Fruit fly (Drosophila melanogaster) whole organism, embryonic: ENCODE results near the gene MsrA.

ENCODE experiments used
- CG10565 ChIP-seq: fragments of 200-800 bp; sonication (Bioruptor generic); optimal IDR thresholded peaks from 3 replicates; lab custom pipeline; 2016; ENCODE audit warnings: missing biosample characterization, mild to moderate bottlenecking, missing genetic modification characterization
- CG10654 ChIP-seq: fragments of 200-800 bp; sonication (Bioruptor generic); optimal IDR thresholded peaks from 2 replicates; lab custom pipeline; 2016; ENCODE audit warnings: missing biosample characterization, missing genetic modification characterization
- CG13287 ChIP-seq: fragments of 200-800 bp; sonication (Bioruptor generic); IDR thresholded peaks from 2 replicates; pipeline ENCODE4 v1.3.6; 2022; ENCODE audit warnings: missing biosample characterization, missing genetic modification characterization; ENCODE audit not compliant: partially characterized antibody
- CG13296 ChIP-seq: fragments of 200-800 bp; sonication (Bioruptor generic); optimal IDR thresholded peaks from 3 replicates; lab custom pipeline; 2018; ENCODE audit warnings: missing biosample characterization, mild to moderate bottlenecking, missing genetic modification characterization
- CG17186 ChIP-seq: fragments of 200-800 bp; sonication (Bioruptor generic); optimal IDR thresholded peaks from 3 replicates; lab custom pipeline; 2017; ENCODE audit warnings: missing biosample characterization, missing genetic modification reagents, missing genetic modification characterization
- CG17802 ChIP-seq: fragments of 200-800 bp; sonication (Bioruptor generic); optimal IDR thresholded peaks from 2 replicates; lab custom pipeline; 2018; ENCODE audit warnings: missing biosample characterization, mild to moderate bottlenecking, missing genetic modification characterization, moderate library complexity
- CG2199 ChIP-seq: fragments of 200-800 bp; sonication (Bioruptor generic); IDR thresholded peaks from 3 replicates; pipeline ENCODE4 v1.3.6; 2022; ENCODE audit warnings: missing biosample characterization, missing genetic modification characterization
- CG2678 ChIP-seq: fragments of 200-800 bp; sonication (Bioruptor generic); optimal IDR thresholded peaks from 3 replicates; lab custom pipeline; 2019; ENCODE audit warnings: missing biosample characterization, mild to moderate bottlenecking, missing genetic modification characterization, moderate library complexity
- CG32767 ChIP-seq: fragments of 200-800 bp; sonication (Bioruptor generic); IDR thresholded peaks from 2 replicates; pipeline ENCODE4 v1.3.6; 2022; ENCODE audit warnings: missing biosample characterization, missing genetic modification characterization
- CG34376 ChIP-seq: fragments of 200-800 bp; sonication (Bioruptor generic); optimal IDR thresholded peaks from 2 replicates; lab custom pipeline; 2018; ENCODE audit warnings: missing biosample characterization, mild to moderate bottlenecking, missing genetic modification characterization
- CG5180 ChIP-seq: fragments of 200-800 bp; sonication (Bioruptor generic); optimal IDR thresholded peaks from 3 replicates; lab custom pipeline; 2017; ENCODE audit warnings: missing biosample characterization, missing genetic modification characterization, mild to moderate bottlenecking, moderate library complexity, missing genetic modification reagents
- CG6254 ChIP-seq: fragments of 200-800 bp; sonication (Bioruptor generic); optimal IDR thresholded peaks from 3 replicates; lab custom pipeline; 2017; ENCODE audit warnings: mild to moderate bottlenecking, missing biosample characterization, missing genetic modification reagents, missing genetic modification characterization
- CG8290 ChIP-seq, 3 experiments: fragments of 200-800 bp; sonication (Bioruptor generic); optimal IDR thresholded peaks; 2 replicates each; lab custom pipeline; 2016 to 2019; ENCODE audit warnings: missing biosample characterization in 3 of 3, missing genetic modification characterization in 3 of 3, mild to moderate bottlenecking in 2 of 3, moderate library complexity in 1 of 3
- CG9437 ChIP-seq: fragments of 200-800 bp; sonication (Bioruptor generic); optimal IDR thresholded peaks from 2 replicates; lab custom pipeline; 2018; ENCODE audit warnings: missing biosample characterization, mild to moderate bottlenecking, missing genetic modification characterization
- CG9609 ChIP-seq: fragments of 200-800 bp; sonication (Bioruptor generic); optimal IDR thresholded peaks from 3 replicates; lab custom pipeline; 2016; ENCODE audit warnings: missing biosample characterization, missing genetic modification characterization
- CG9727 ChIP-seq: fragments of 200-800 bp; sonication (Bioruptor generic); optimal IDR thresholded peaks from 3 replicates; lab custom pipeline; 2017; ENCODE audit warnings: missing biosample characterization, mild to moderate bottlenecking, missing genetic modification characterization
- CHES-1-like ChIP-seq: fragments of 200-800 bp; sonication (Bioruptor generic); optimal IDR thresholded peaks from 2 replicates; lab custom pipeline; 2016; ENCODE audit warnings: missing biosample characterization, missing genetic modification characterization
- CrebB ChIP-seq: fragments of 200-800 bp; sonication (Bioruptor generic); optimal IDR thresholded peaks from 3 replicates; lab custom pipeline; 2018; ENCODE audit warnings: missing biosample characterization, mild to moderate bottlenecking, missing genetic modification characterization
- D ChIP-seq, 2 experiments: fragments of 200-800 bp in 1 of 2; fragments of >200 bp in 1 of 2; sonication (Bioruptor generic) in 1 of 2; optimal IDR thresholded peaks; 2 replicates in 1 of 2; 3 replicates in 1 of 2; lab custom pipeline; 2017; ENCODE audit warnings: mild to moderate bottlenecking in 1 of 2, missing biosample characterization in 1 of 2, missing genetic modification characterization in 1 of 2, missing genetic modification reagents in 1 of 2
- Ets97D ChIP-seq: fragments of 200-800 bp; sonication (Bioruptor generic); optimal IDR thresholded peaks from 3 replicates; lab custom pipeline; 2016; ENCODE audit warnings: missing biosample characterization, missing genetic modification characterization
- Hmr ChIP-seq: fragments of 200-800 bp; sonication (Bioruptor generic); optimal IDR thresholded peaks from 3 replicates; lab custom pipeline; 2017; ENCODE audit warnings: mild to moderate bottlenecking, missing biosample characterization, missing genetic modification reagents, missing genetic modification characterization
- Nf-YA ChIP-seq: fragments of 200-800 bp; sonication (Bioruptor generic); IDR thresholded peaks from 2 replicates; pipeline ENCODE4 v1.3.6; 2022; ENCODE audit warnings: missing biosample characterization, missing genetic modification characterization
- PHDP ChIP-seq: fragments of 200-800 bp; sonication (Bioruptor generic); optimal IDR thresholded peaks from 3 replicates; lab custom pipeline; 2018; ENCODE audit warnings: missing biosample characterization, mild to moderate bottlenecking, missing genetic modification characterization, moderate library complexity
- Poxn ChIP-seq: fragments of 200-800 bp; sonication (Bioruptor generic); IDR thresholded peaks from 2 replicates; pipeline ENCODE4 v1.3.6; 2022; ENCODE audit warnings: missing biosample characterization, missing genetic modification characterization
- Sox102F ChIP-seq: fragments of 200-800 bp; sonication (Bioruptor generic); optimal IDR thresholded peaks from 2 replicates; lab custom pipeline; 2018; ENCODE audit warnings: missing biosample characterization, mild to moderate bottlenecking, missing genetic modification characterization, moderate library complexity
- aop ChIP-seq: fragments of 200-800 bp; sonication (Bioruptor generic); IDR thresholded peaks from 2 replicates; pipeline ENCODE4 v1.3.6; 2022; ENCODE audit warnings: missing biosample characterization, missing genetic modification characterization
- bcd ChIP-seq: fragments of 200-800 bp; sonication (Bioruptor generic); optimal IDR thresholded peaks from 2 replicates; lab custom pipeline; 2017; ENCODE audit warnings: missing biosample characterization, mild to moderate bottlenecking, missing genetic modification characterization
- caup ChIP-seq: fragments of 200-800 bp; sonication (Bioruptor generic); optimal IDR thresholded peaks from 3 replicates; lab custom pipeline; 2017; ENCODE audit warnings: missing biosample characterization, mild to moderate bottlenecking, missing genetic modification characterization, moderate library complexity; ENCODE audit not compliant: severe bottlenecking
- chif ChIP-seq, 2 experiments: fragments of 200-800 bp; sonication (Bioruptor generic); optimal IDR thresholded peaks; 3 replicates each; lab custom pipeline; 2016; ENCODE audit warnings: missing biosample characterization in 2 of 2, missing genetic modification characterization in 2 of 2
- dimm ChIP-seq: fragments of 200-800 bp; sonication (Bioruptor generic); IDR thresholded peaks from 2 replicates; pipeline ENCODE4 v1.3.6; 2022; ENCODE audit warnings: missing biosample characterization, missing genetic modification characterization
- dpn ChIP-seq, 2 experiments: fragments of 200-800 bp; sonication (Bioruptor generic); optimal IDR thresholded peaks; 3 replicates each; lab custom pipeline; 2016; ENCODE audit warnings: missing biosample characterization in 2 of 2, missing genetic modification characterization in 2 of 2
- emc ChIP-seq: fragments of 200-800 bp; sonication (Bioruptor generic); optimal IDR thresholded peaks from 2 replicates; lab custom pipeline; 2016; ENCODE audit warnings: missing biosample characterization, missing genetic modification characterization
- ems ChIP-seq: fragments of 200-800 bp; sonication (Bioruptor generic); optimal IDR thresholded peaks from 3 replicates; lab custom pipeline; 2016; ENCODE audit warnings: missing biosample characterization, missing genetic modification characterization
- fru ChIP-seq: fragments of >200 bp; optimal IDR thresholded peaks from 2 replicates; lab custom pipeline; 2017
- ftz-f1 ChIP-seq: fragments of 200-800 bp; sonication (Bioruptor generic); optimal IDR thresholded peaks from 2 replicates; lab custom pipeline; 2016; ENCODE audit warnings: missing biosample characterization, missing genetic modification characterization
- gfzf ChIP-seq: fragments of 200-800 bp; sonication (Bioruptor generic); optimal IDR thresholded peaks from 2 replicates; lab custom pipeline; 2016; ENCODE audit warnings: missing biosample characterization, mild to moderate bottlenecking, missing genetic modification characterization, moderate library complexity
- gro ChIP-seq: fragments of 200-800 bp; sonication (Bioruptor generic); optimal IDR thresholded peaks from 2 replicates; lab custom pipeline; 2016; ENCODE audit warnings: missing biosample characterization, missing genetic modification characterization
- hbn ChIP-seq: fragments of 200-800 bp; sonication (Bioruptor generic); IDR thresholded peaks from 2 replicates; pipeline ENCODE4 v1.3.6; 2022; ENCODE audit warnings: missing biosample characterization, missing genetic modification characterization; ENCODE audit not compliant: partially characterized antibody
- inv ChIP-seq: fragments of 200-800 bp; sonication (Bioruptor generic); IDR thresholded peaks from 2 replicates; pipeline ENCODE4 v1.3.6; 2022; ENCODE audit warnings: missing biosample characterization, missing genetic modification characterization; ENCODE audit not compliant: partially characterized antibody
- jumu ChIP-seq: fragments of 200-800 bp; sonication (Bioruptor generic); optimal IDR thresholded peaks from 3 replicates; lab custom pipeline; 2016; ENCODE audit warnings: missing biosample characterization, missing genetic modification characterization
- lola ChIP-seq, 3 experiments: fragments of >200 bp in 2 of 3; fragments of 200-800 bp in 1 of 3; sonication (Bioruptor generic) in 1 of 3; optimal IDR thresholded peaks; 2 replicates each; lab custom pipeline; 2017 to 2019; ENCODE audit warnings: missing biosample characterization in 3 of 3, missing genetic modification characterization in 3 of 3, mild to moderate bottlenecking in 1 of 3, moderate library complexity in 1 of 3
- luna ChIP-seq: fragments of 200-800 bp; sonication (Bioruptor generic); optimal IDR thresholded peaks from 2 replicates; lab custom pipeline; 2016; ENCODE audit warnings: missing biosample characterization, missing genetic modification characterization
- mirr ChIP-seq: fragments of 200-800 bp; sonication (Bioruptor generic); optimal IDR thresholded peaks from 3 replicates; lab custom pipeline; 2018; ENCODE audit warnings: missing biosample characterization, mild to moderate bottlenecking, missing genetic modification characterization
- pfk ChIP-seq: fragments of 200-800 bp; sonication (Bioruptor generic); optimal IDR thresholded peaks from 2 replicates; lab custom pipeline; 2018; ENCODE audit warnings: missing biosample characterization, mild to moderate bottlenecking, missing genetic modification characterization, moderate library complexity
- pnt ChIP-seq: fragments of 200-800 bp; sonication (Bioruptor generic); optimal IDR thresholded peaks from 3 replicates; lab custom pipeline; 2016; ENCODE audit warnings: missing biosample characterization, missing genetic modification characterization
- pzg ChIP-seq: fragments of 200-800 bp; sonication (Bioruptor generic); optimal IDR thresholded peaks from 3 replicates; lab custom pipeline; 2018; ENCODE audit warnings: missing biosample characterization, mild to moderate bottlenecking, missing genetic modification characterization, moderate library complexity
- sug ChIP-seq: fragments of 200-800 bp; optimal IDR thresholded peaks from 2 replicates; lab custom pipeline; 2019; ENCODE audit warnings: missing biosample characterization, mild to moderate bottlenecking, missing genetic modification characterization, moderate library complexity
- vnd ChIP-seq: fragments of 200-800 bp; sonication (Bioruptor generic); IDR thresholded peaks from 3 replicates; pipeline ENCODE4 v1.3.6; 2022; ENCODE audit warnings: missing biosample characterization, missing genetic modification characterization; ENCODE audit not compliant: partially characterized antibody
- zf30C ChIP-seq: fragments of 200-800 bp; sonication (Bioruptor generic); optimal IDR thresholded peaks from 3 replicates; lab custom pipeline; 2018; ENCODE audit warnings: missing biosample characterization, mild to moderate bottlenecking, missing genetic modification characterization

Gene MsrA

DNA sequence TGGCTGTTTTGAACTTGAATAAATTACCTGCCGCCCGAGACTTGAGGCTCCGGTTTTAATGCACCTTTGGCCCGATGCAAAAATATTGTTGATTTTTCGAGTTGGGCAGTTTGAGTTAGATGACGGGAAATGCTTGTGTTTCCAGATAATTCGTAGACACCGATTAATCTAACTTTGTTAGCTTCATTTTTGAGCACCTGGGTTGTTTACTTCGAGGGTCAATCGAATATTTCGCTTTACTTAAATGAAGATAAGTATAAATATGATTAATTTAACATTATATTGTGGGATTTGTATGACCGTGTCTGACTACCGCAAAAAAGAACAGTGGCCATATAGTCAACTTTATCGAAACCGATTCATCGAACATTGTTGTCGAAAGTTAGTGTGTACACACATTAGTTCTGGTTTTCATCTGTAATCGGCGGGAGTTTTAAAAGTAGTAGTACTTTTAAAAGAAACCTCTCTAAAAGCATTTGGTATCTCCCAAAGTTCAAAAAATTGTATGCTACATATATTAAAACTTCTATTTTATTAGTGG is 13.0 kb downstream of the MsrA start, which contains the start of gene CG7945 (continued):
- TF ChIP-seq mirr (no peak), dimm (GFP tag; lab: Robert Waterston, UW) (no peak), CG10654 (GFP tag; lab: Kevin White, UChicago) (no peak), ftz-f1 (GFP tag; lab: Kevin White, UChicago) (no peak), Hmr (GFP tag; lab: Kevin White, UChicago) (no peak), zf30C (GFP tag; lab: Kevin White, UChicago) (no peak), CG2678 (no peak), pnt (GFP tag; lab: Kevin White, UChicago) (no peak), CG10565 (no peak), aop (GFP tag; lab: Robert Waterston, UW) (no peak), CG5180 (GFP tag; lab: Kevin White, UChicago) (no peak), Nf-YA (GFP tag; lab: Robert Waterston, UW) (no peak), CG2199 (no peak), Ets97D (GFP tag; lab: Kevin White, UChicago) (peak; percentile 37), inv (no peak), CG9727 (GFP tag; lab: Kevin White, UChicago) (no peak), dpn (GFP tag; optimal IDR thresholded peaks at IDR 0.05; lab: Kevin White, UChicago) (no peak), CG34376 (no peak), CG6254 (GFP tag; lab: Kevin White, UChicago) (no peak), luna (GFP tag; lab: Kevin White, UChicago) (no peak), bcd (GFP tag; lab: Kevin White, UChicago) (no peak), CG17186 (GFP tag; lab: Kevin White, UChicago) (peak; percentile 39), jumu (GFP tag; lab: Kevin White, UChicago) (no peak), Sox102F (GFP tag; lab: Kevin White, UChicago) (no peak), CHES-1-like (no peak), CG13296 (no peak), caup (GFP tag; lab: Kevin White, UChicago) (no peak), emc (no peak), chif (GFP tag; optimal IDR thresholded peaks at IDR 0.05; lab: Kevin White, UChicago) (no peak), vnd (GFP tag; lab: Robert Waterston, UW) (0 out of 3 replicates have a peak, but pooled peaks have one; percentile 36), CG13287 (GFP tag; lab: Robert Waterston, UW) (peak; percentile 84), fru (lab: Kevin White, UChicago) (no peak), CG9437 (GFP tag; lab: Kevin White, UChicago) (no peak), CG8290 (GFP tag; optimal IDR thresholded peaks at IDR 0.05; lab: Kevin White, UChicago) (no peak), CG8290 (tag; optimal IDR thresholded peaks at IDR 0.05; lab: Kevin White, UChicago) (peak in 1 of 2 experiments; percentile 23), PHDP (tag; lab: Kevin White, UChicago) (no peak), CG9609 (GFP tag; lab: Kevin White, UChicago) (no peak), hbn (peak; percentile 63), gfzf (GFP tag; lab: Kevin White, UChicago) (peak; percentile 84), CG32767 (GFP tag; lab: Robert Waterston, UW) (no peak), D (optimal IDR thresholded peaks at IDR 0.05; lab: Kevin White, UChicago) (no peak), D (GFP tag; optimal IDR thresholded peaks at IDR 0.05; lab: Kevin White, UChicago) (no peak), CG17802 (tag; lab: Kevin White, UChicago) (no peak), Poxn (GFP tag; lab: Robert Waterston, UW) (no peak), pfk (no peak), lola (GFP tag; optimal IDR thresholded peaks at IDR 0.05; lab: Kevin White, UChicago) (no peak), sug (tag; lab: Kevin White, UChicago) (peak; percentile 38), CrebB (tag; lab: Kevin White, UChicago) (no peak), gro (GFP tag; lab: Kevin White, UChicago) (no peak), pzg (peak; percentile 93), ems (no peak)
